Worm (Caenorhabditis elegans): Measurements from ENCODE around the gene W02H5.19.
A peak's percentile ranks its signal among the peaks of the same experiment; 100 is the strongest.

Gene W02H5.19

DNA sequence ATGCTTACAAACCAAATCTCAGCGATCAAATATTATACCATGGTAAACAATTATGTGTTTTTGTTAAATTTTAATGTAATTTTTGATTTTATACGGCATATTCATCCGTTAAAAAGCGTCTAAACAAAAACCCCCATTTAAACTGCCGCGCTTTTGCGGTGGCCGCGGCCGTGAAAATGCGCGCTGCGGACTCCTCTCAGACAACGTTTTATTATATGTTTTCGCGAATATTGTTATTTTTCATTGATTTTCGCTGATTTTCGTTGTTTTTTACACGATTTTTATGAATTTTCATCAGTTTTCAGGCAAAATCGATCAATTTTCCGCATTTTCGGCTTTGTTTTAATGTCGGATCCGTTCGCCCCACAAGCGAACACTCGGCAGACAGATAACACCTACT, at the start of gene W02H5.19 (continued):
- TF ChIP-seq rpc-1 (optimal IDR thresholded peaks at IDR 0.05): no peak
- no peak for TF ChIP-seq rpc-1 (tag; optimal IDR thresholded peaks at IDR 0.05)
- no peak for TF ChIP-seq mes-4 (tag; optimal IDR thresholded peaks at IDR 0.05)
- no peak for TF ChIP-seq lsy-27 (tag; optimal IDR thresholded peaks at IDR 0.05; ENCODE audit: borderline replicate concordance, insufficient read depth)
- TF ChIP-seq aptf-2 (GFP tag; conservative IDR thresholded peaks at IDR 0.05): no peak
- no peak for TF ChIP-seq C17E4.6 (GFP tag; IDR thresholded peaks at IDR 0.05)
- TF ChIP-seq ceh-91 (GFP tag; IDR thresholded peaks at IDR 0.05): peak; percentile 48; the same call in 1 of the 2 replicates
- TF ChIP-seq dpff-1 (tag; optimal IDR thresholded peaks at IDR 0.05): no peak
- TF ChIP-seq Y53F4B.3 (GFP tag; IDR thresholded peaks at IDR 0.05): no peak
- no peak for TF ChIP-seq ztf-3 (GFP tag; optimal IDR thresholded peaks at IDR 0.05)
- no peak for TF ChIP-seq sptf-2 (GFP tag; optimal IDR thresholded peaks at IDR 0.05)
- 0 out of 2 replicates have a peak, but pooled peaks have one; percentile 46 for TF ChIP-seq attf-3 (GFP tag; conservative IDR thresholded peaks at IDR 0.05)
- peak; percentile 42 for TF ChIP-seq him-1 (tag; optimal IDR thresholded peaks at IDR 0.05)
- peak; percentile 62 for TF ChIP-seq madf-8 (GFP tag; conservative IDR thresholded peaks at IDR 0.05)
- 0 out of 2 replicates have a peak, but pooled peaks have one; percentile 19 for TF ChIP-seq hmg-1.2 (GFP tag; IDR thresholded peaks at IDR 0.05)
- no peak for TF ChIP-seq nhr-80 (tag; optimal IDR thresholded peaks at IDR 0.05)
- TF ChIP-seq rec-8 (tag; optimal IDR thresholded peaks at IDR 0.05): peak; percentile 21 to 36
- peak; percentile 71 for TF ChIP-seq K12H6.12 (tag; optimal IDR thresholded peaks at IDR 0.05)
- no peak for TF ChIP-seq bed-1 (GFP tag; IDR thresholded peaks at IDR 0.05)
- no peak for TF ChIP-seq nfya-1 (tag; optimal IDR thresholded peaks at IDR 0.05; ENCODE audit: borderline replicate concordance, insufficient read depth)
- TF ChIP-seq sdz-38 (tag; optimal IDR thresholded peaks at IDR 0.05): no peak
- no peak for TF ChIP-seq Y79H2A.3 (GFP tag; conservative IDR thresholded peaks at IDR 0.05)
- TF ChIP-seq T07F8.4 (tag; optimal IDR thresholded peaks at IDR 0.05): no peak
- no peak for TF ChIP-seq zfh-2 (GFP tag; conservative IDR thresholded peaks at IDR 0.05)
- no peak for TF ChIP-seq Y56A3A.18 (GFP tag; IDR thresholded peaks at IDR 0.05)
- peak in 1 of 2 experiments; percentile 55 for TF ChIP-seq let-607 (tag; optimal IDR thresholded peaks at IDR 0.05)
- no peak for TF ChIP-seq snpc-4 (GFP tag; optimal IDR thresholded peaks at IDR 0.05)
- peak in 1 of 4 experiments; percentile 30 for TF ChIP-seq snpc-4 (tag; optimal IDR thresholded peaks at IDR 0.05)
- no peak for TF ChIP-seq tlf-1 (GFP tag; optimal IDR thresholded peaks at IDR 0.05)
- no peak for TF ChIP-seq B0261.1 (tag; optimal IDR thresholded peaks at IDR 0.05)
- TF ChIP-seq efl-1 (GFP tag; optimal IDR thresholded peaks at IDR 0.05): peak; percentile 76
- no peak for TF ChIP-seq Y53G8AR.9 (GFP tag; conservative IDR thresholded peaks at IDR 0.05)
- TF ChIP-seq nhr-27 (tag; optimal IDR thresholded peaks at IDR 0.05): no peak
- no peak for TF ChIP-seq pha-4 (tag; optimal IDR thresholded peaks at IDR 0.05)
- TF ChIP-seq K11D2.4 (GFP tag; IDR thresholded peaks at IDR 0.05): 0 out of 2 replicates have a peak, but pooled peaks have one; percentile 22
- TF ChIP-seq bed-2 (GFP tag; IDR thresholded peaks at IDR 0.05): peak; percentile 93
- TF ChIP-seq ztf-25 (GFP tag; IDR thresholded peaks at IDR 0.05): no peak
- no peak for TF ChIP-seq mel-28 (tag; optimal IDR thresholded peaks at IDR 0.05; ENCODE audit: borderline replicate concordance)
- no peak for TF ChIP-seq lag-1 (GFP tag; IDR thresholded peaks at IDR 0.05)
- no peak for TF ChIP-seq ztf-26 (tag; optimal IDR thresholded peaks at IDR 0.05)
- TF ChIP-seq hmg-20 (GFP tag; IDR thresholded peaks at IDR 0.05): no peak; the same call in 1 of the 2 replicates
- no peak for TF ChIP-seq somi-1 (GFP tag; optimal IDR thresholded peaks at IDR 0.05)
- no peak for TF ChIP-seq ztf-18 (tag; optimal IDR thresholded peaks at IDR 0.05)
- TF ChIP-seq F10E7.11 (tag; optimal IDR thresholded peaks at IDR 0.05): no peak
- peak; percentile 32; the same call in 1 of the 2 replicates for TF ChIP-seq ceh-100 (GFP tag; IDR thresholded peaks at IDR 0.05)
- TF ChIP-seq madf-3 (GFP tag; IDR thresholded peaks at IDR 0.05): peak; percentile 78
- 0 out of 2 replicates have a peak, but pooled peaks have one; percentile 62 for TF ChIP-seq ekl-4 (GFP tag; IDR thresholded peaks at IDR 0.05)
- TF ChIP-seq tbx-9 (tag; optimal IDR thresholded peaks at IDR 0.05; ENCODE audit: borderline replicate concordance): no peak
- peak; percentile 38 for TF ChIP-seq tbp1 (GFP tag; optimal IDR thresholded peaks at IDR 0.05)
